Fruit fly (Drosophila melanogaster) whole organism, pupa: Measurements from ENCODE around the gene AP-1gamma.
A peak's percentile ranks its signal among the peaks of the same experiment; 100 is the strongest.

Experiments
- CG10348 ChIP-seq: fragments of 200-800 bp; sonication (Bioruptor generic); IDR thresholded peaks from 2 replicates; pipeline ENCODE4 v1.3.6; 2022; ENCODE audit warnings: missing biosample characterization, missing genetic modification characterization
- CG12605 ChIP-seq: fragments of 200-800 bp; sonication (Bioruptor generic); IDR thresholded peaks from 2 replicates; pipeline ENCODE4 v1.3.6; 2022; ENCODE audit warnings: missing biosample characterization, missing genetic modification characterization
- CG13204 ChIP-seq: fragments of 200-800 bp; sonication (Bioruptor generic); optimal IDR thresholded peaks from 2 replicates; lab custom pipeline; 2018; ENCODE audit warnings: missing biosample characterization, mild to moderate bottlenecking, missing genetic modification characterization, moderate library complexity
- CG14655 ChIP-seq: fragments of 200-800 bp; sonication (Bioruptor generic); optimal IDR thresholded peaks from 3 replicates; lab custom pipeline; 2017; ENCODE audit warnings: mild to moderate bottlenecking, missing biosample characterization, missing genetic modification reagents, missing genetic modification characterization
- CG15710 ChIP-seq: fragments of 200-800 bp; sonication (Bioruptor generic); optimal IDR thresholded peaks from 2 replicates; lab custom pipeline; 2018; ENCODE audit warnings: missing biosample characterization, mild to moderate bottlenecking, missing genetic modification characterization, moderate library complexity
- CG17806 ChIP-seq: fragments of 200-800 bp; sonication (Bioruptor generic); optimal IDR thresholded peaks from 2 replicates; lab custom pipeline; 2018; ENCODE audit warnings: missing biosample characterization, mild to moderate bottlenecking, missing genetic modification characterization, moderate library complexity
- CG32121 ChIP-seq: fragments of 200-800 bp; sonication (Bioruptor generic); IDR thresholded peaks from 2 replicates; pipeline ENCODE4 v1.3.6; 2022; ENCODE audit warnings: missing biosample characterization, missing genetic modification characterization
- CG34367 ChIP-seq: fragments of 200-800 bp; sonication (Bioruptor generic); optimal IDR thresholded peaks from 2 replicates; lab custom pipeline; 2018; ENCODE audit warnings: missing biosample characterization, mild to moderate bottlenecking, missing genetic modification characterization
- CG4496 ChIP-seq: fragments of 200-800 bp; sonication (Bioruptor generic); IDR thresholded peaks from 3 replicates; pipeline ENCODE4 v1.3.6; 2022; ENCODE audit warnings: missing biosample characterization, missing genetic modification characterization
- CG8159 ChIP-seq: fragments of 200-800 bp; sonication (Bioruptor generic); optimal IDR thresholded peaks from 3 replicates; lab custom pipeline; 2018; ENCODE audit warnings: missing biosample characterization, mild to moderate bottlenecking, missing genetic modification characterization, moderate library complexity
- CG8301 ChIP-seq: fragments of 200-800 bp; sonication (Bioruptor generic); optimal IDR thresholded peaks from 2 replicates; lab custom pipeline; 2018; ENCODE audit warnings: missing biosample characterization, mild to moderate bottlenecking, missing genetic modification characterization
- CG9948 ChIP-seq: fragments of 200-800 bp; sonication (Bioruptor generic); optimal IDR thresholded peaks from 2 replicates; lab custom pipeline; 2018; ENCODE audit warnings: missing biosample characterization, mild to moderate bottlenecking, missing genetic modification characterization, moderate library complexity
- D1 ChIP-seq: fragments of 200-800 bp; sonication (Bioruptor generic); optimal IDR thresholded peaks from 2 replicates; lab custom pipeline; 2018; ENCODE audit warnings: missing biosample characterization, mild to moderate bottlenecking, missing genetic modification characterization, moderate library complexity
- EcR ChIP-seq: fragments of 200-800 bp; sonication (Bioruptor generic); optimal IDR thresholded peaks from 3 replicates; lab custom pipeline; 2019; ENCODE audit warnings: missing biosample characterization, missing genetic modification characterization, mild to moderate bottlenecking, moderate library complexity, missing genetic modification reagents
- Ets98B ChIP-seq: fragments of 200-800 bp; sonication (Bioruptor generic); IDR thresholded peaks from 2 replicates; pipeline ENCODE4 v1.3.6; 2022; ENCODE audit warnings: missing biosample characterization, missing genetic modification characterization
- Pif1A ChIP-seq: fragments of 200-800 bp; sonication (Bioruptor generic); optimal IDR thresholded peaks from 3 replicates; lab custom pipeline; 2016; ENCODE audit warnings: missing biosample characterization, missing genetic modification characterization
- Pif1B ChIP-seq: fragments of 200-800 bp; sonication (Bioruptor generic); optimal IDR thresholded peaks from 3 replicates; lab custom pipeline; 2016; ENCODE audit warnings: missing biosample characterization, missing genetic modification characterization
- Snoo ChIP-seq: fragments of 200-800 bp; sonication (Bioruptor generic); optimal IDR thresholded peaks from 3 replicates; lab custom pipeline; 2017; ENCODE audit warnings: missing biosample characterization, mild to moderate bottlenecking, missing genetic modification characterization, inconsistent platforms
- fd96Ca ChIP-seq: fragments of 200-800 bp; sonication (Bioruptor generic); IDR thresholded peaks from 3 replicates; pipeline ENCODE4 v1.3.6; 2022; ENCODE audit warnings: missing biosample characterization, missing genetic modification characterization
- gl ChIP-seq: fragments of 200-800 bp; sonication (Bioruptor generic); optimal IDR thresholded peaks from 2 replicates; lab custom pipeline; 2018; ENCODE audit warnings: missing biosample characterization, mild to moderate bottlenecking, missing genetic modification characterization
- rn ChIP-seq: fragments of 200-800 bp; sonication (Bioruptor generic); IDR thresholded peaks from 2 replicates; pipeline ENCODE4 v1.3.6; 2022; ENCODE audit warnings: missing biosample characterization, missing genetic modification characterization

AP-1gamma gene

dm6 chrX:9106212-9106774 lies 2.2 kb upstream of the AP-1gamma start, which contains the start of gene Bx42:
Gene Bx42, minus strand, starts transcription at chrX:9106604.
- TF ChIP-seq Pif1A (GFP tag; lab: Kevin White, UChicago) (no peak), rn (GFP tag; lab: Robert Waterston, UW) (no peak), CG4496 (GFP tag; lab: Robert Waterston, UW) (peak; percentile 28; the same call in 1 of the 3 replicates)

- TF ChIP-seq fd96Ca (GFP tag; lab: Robert Waterston, UW) (0 out of 3 replicates have a peak, but pooled peaks have one; percentile 24), CG15710 (tag; lab: Kevin White, UChicago) (no peak), CG32121 (GFP tag; lab: Robert Waterston, UW) (no peak; the same call in 1 of the 2 replicates), Snoo (tag; lab: Kevin White, UChicago) (no peak), CG8301 (tag; lab: Kevin White, UChicago) (no peak), CG8159 (tag; lab: Kevin White, UChicago) (no peak), Ets98B (0 out of 2 replicates have a peak, but pooled peaks have one; percentile 5), CG4496 (GFP tag; lab: Robert Waterston, UW) (peak; percentile 6; the same call in 1 of the 3 replicates), CG9948 (tag; lab: Kevin White, UChicago) (peak; percentile 0), EcR (GFP tag; lab: Kevin White, UChicago) (no peak)
- TF ChIP-seq, all 21 proteins: peak for 4
These were observed 1.7 kb upstream of the AP-1gamma start, which contains the start of gene Arfrp1 for dm6 chrX:9106775-9107283. Gene Arfrp1, plus strand, starts transcription at chrX:9107069.

dm6 chrX:9109072-9109844 lies 767 bp downstream of the AP-1gamma start:
- TF ChIP-seq CG14655 (GFP tag; lab: Kevin White, UChicago): no peak
- no peak for TF ChIP-seq D1
- TF ChIP-seq CG8159 (tag; lab: Kevin White, UChicago): peak; percentile 40
- TF ChIP-seq fd96Ca (GFP tag; lab: Robert Waterston, UW): no peak; the same call in 2 of the 3 replicates
- no peak for TF ChIP-seq CG12605 (GFP tag; lab: Robert Waterston, UW)
- TF ChIP-seq Snoo (tag; lab: Kevin White, UChicago): peak; percentile 23
- TF ChIP-seq Pif1B: no peak
- TF ChIP-seq rn (GFP tag; lab: Robert Waterston, UW): no peak
- no peak for TF ChIP-seq CG10348
- TF ChIP-seq EcR (GFP tag; lab: Kevin White, UChicago): no peak
- TF ChIP-seq Pif1A (GFP tag; lab: Kevin White, UChicago): no peak
- no peak; the same call in 1 of the 2 replicates for TF ChIP-seq Ets98B
- TF ChIP-seq CG13204: no peak
- peak; percentile 32 for TF ChIP-seq CG15710 (tag; lab: Kevin White, UChicago)
- peak; percentile 45 for TF ChIP-seq CG34367 (tag; lab: Kevin White, UChicago)
- TF ChIP-seq CG32121 (GFP tag; lab: Robert Waterston, UW): no peak
- TF ChIP-seq CG9948 (tag; lab: Kevin White, UChicago): peak; percentile 50
- no peak for TF ChIP-seq CG17806 (tag; lab: Kevin White, UChicago)
- TF ChIP-seq CG4496 (GFP tag; lab: Robert Waterston, UW): peak; percentile 57; the same call in 1 of the 3 replicates
- peak; percentile 41 for TF ChIP-seq CG8301 (tag; lab: Kevin White, UChicago)
- no peak for TF ChIP-seq gl

dm6 chrX:9110155-9110909 lies 1.8 kb downstream of the AP-1gamma start:
- no peak for TF ChIP-seq Ets98B
- no peak for TF ChIP-seq EcR (GFP tag; lab: Kevin White, UChicago)
- no peak for TF ChIP-seq CG12605 (GFP tag; lab: Robert Waterston, UW)
- TF ChIP-seq CG4496 (GFP tag; lab: Robert Waterston, UW): no peak
- TF ChIP-seq CG13204: no peak
- TF ChIP-seq rn (GFP tag; lab: Robert Waterston, UW): no peak
- TF ChIP-seq D1: no peak
- no peak for TF ChIP-seq Pif1B
- TF ChIP-seq CG32121 (GFP tag; lab: Robert Waterston, UW): no peak
- no peak for TF ChIP-seq CG9948 (tag; lab: Kevin White, UChicago)
- TF ChIP-seq Pif1A (GFP tag; lab: Kevin White, UChicago): no peak
- no peak for TF ChIP-seq CG34367 (tag; lab: Kevin White, UChicago)
- no peak for TF ChIP-seq CG8301 (tag; lab: Kevin White, UChicago)
- TF ChIP-seq, all 21 proteins: peak for 0

- TF ChIP-seq rn (GFP tag; lab: Robert Waterston, UW): no peak
- TF ChIP-seq CG10348: no peak
- TF ChIP-seq CG4496 (GFP tag; lab: Robert Waterston, UW): no peak
- no peak for TF ChIP-seq CG12605 (GFP tag; lab: Robert Waterston, UW)
- no peak for TF ChIP-seq Pif1A (GFP tag; lab: Kevin White, UChicago)
- no peak for TF ChIP-seq Snoo (tag; lab: Kevin White, UChicago)
- TF ChIP-seq gl: no peak
- no peak for TF ChIP-seq CG8301 (tag; lab: Kevin White, UChicago)
- no peak for TF ChIP-seq fd96Ca (GFP tag; lab: Robert Waterston, UW)
- no peak for TF ChIP-seq D1
- TF ChIP-seq CG9948 (tag; lab: Kevin White, UChicago): no peak
- no peak for TF ChIP-seq CG32121 (GFP tag; lab: Robert Waterston, UW)
- no peak for TF ChIP-seq CG14655 (GFP tag; lab: Kevin White, UChicago)
- no peak for TF ChIP-seq Pif1B
- TF ChIP-seq CG17806 (tag; lab: Kevin White, UChicago): no peak
- no peak for TF ChIP-seq CG15710 (tag; lab: Kevin White, UChicago)
These were observed 9.3 kb downstream of the AP-1gamma start for dm6 chrX:9117831-9118230.
